Fruit fly (Drosophila melanogaster) whole organism, embryonic: ENCODE data around the gene mod.

Source experiments
- Atf6 ChIP-seq: fragments of 200-800 bp; sonication (Bioruptor generic); IDR thresholded peaks from 2 replicates; pipeline ENCODE4 v1.3.6; 2022; ENCODE audit warnings: missing biosample characterization, missing genetic modification characterization
- CG12744 ChIP-seq: fragments of 200-800 bp; sonication (Bioruptor generic); optimal IDR thresholded peaks from 2 replicates; lab custom pipeline; 2016; ENCODE audit warnings: missing biosample characterization, missing genetic modification characterization
- CG13287 ChIP-seq: fragments of 200-800 bp; sonication (Bioruptor generic); IDR thresholded peaks from 2 replicates; pipeline ENCODE4 v1.3.6; 2022; ENCODE audit warnings: missing biosample characterization, missing genetic modification characterization; ENCODE audit not compliant: partially characterized antibody
- CG13424 ChIP-seq: fragments of 200-800 bp; sonication (Bioruptor generic); optimal IDR thresholded peaks from 2 replicates; lab custom pipeline; 2019; ENCODE audit warnings: missing biosample characterization, mild to moderate bottlenecking, missing genetic modification characterization, moderate library complexity
- CG1647 ChIP-seq: fragments of 200-800 bp; sonication (Bioruptor generic); optimal IDR thresholded peaks from 3 replicates; lab custom pipeline; 2016; ENCODE audit warnings: missing biosample characterization, missing genetic modification characterization
- CG17328 ChIP-seq: fragments of 200-800 bp; sonication (Bioruptor generic); IDR thresholded peaks from 2 replicates; pipeline ENCODE4 v1.3.6; 2022; ENCODE audit warnings: missing biosample characterization, missing genetic modification characterization
- CG18011 ChIP-seq: fragments of 200-800 bp; sonication (Bioruptor generic); optimal IDR thresholded peaks from 2 replicates; lab custom pipeline; 2017; ENCODE audit warnings: missing biosample characterization, missing genetic modification characterization, mild to moderate bottlenecking, moderate library complexity, missing genotype
- CG2129 ChIP-seq: fragments of 200-800 bp; sonication (Bioruptor generic); IDR thresholded peaks from 2 replicates; pipeline ENCODE4 v1.3.6; 2022; ENCODE audit warnings: missing biosample characterization, missing genetic modification characterization; ENCODE audit not compliant: partially characterized antibody
- CG2199 ChIP-seq: fragments of 200-800 bp; sonication (Bioruptor generic); IDR thresholded peaks from 3 replicates; pipeline ENCODE4 v1.3.6; 2022; ENCODE audit warnings: missing biosample characterization, missing genetic modification characterization
- CG30020 ChIP-seq: fragments of 200-800 bp; optimal IDR thresholded peaks from 2 replicates; lab custom pipeline; 2019; ENCODE audit warnings: missing biosample characterization, mild to moderate bottlenecking, missing genetic modification characterization, moderate library complexity
- CG7357 ChIP-seq: fragments of 200-800 bp; sonication (Bioruptor generic); IDR thresholded peaks from 3 replicates; pipeline ENCODE4 v1.3.6; 2022; ENCODE audit warnings: missing biosample characterization, missing genetic modification characterization
- CG7745 ChIP-seq: fragments of 200-800 bp; sonication (Bioruptor generic); optimal IDR thresholded peaks from 2 replicates; lab custom pipeline; 2018; ENCODE audit warnings: missing biosample characterization, mild to moderate bottlenecking, missing genetic modification characterization, moderate library complexity
- CG9797 ChIP-seq: fragments of 200-800 bp; sonication (Bioruptor generic); optimal IDR thresholded peaks from 3 replicates; lab custom pipeline; 2018; ENCODE audit warnings: missing biosample characterization, mild to moderate bottlenecking, missing genetic modification characterization
- D ChIP-seq, 2 experiments: fragments of 200-800 bp in 1 of 2; fragments of >200 bp in 1 of 2; sonication (Bioruptor generic) in 1 of 2; optimal IDR thresholded peaks; 2 replicates in 1 of 2; 3 replicates in 1 of 2; lab custom pipeline; 2017; ENCODE audit warnings: mild to moderate bottlenecking in 1 of 2, missing biosample characterization in 1 of 2, missing genetic modification characterization in 1 of 2, missing genetic modification reagents in 1 of 2
- Dek ChIP-seq: fragments of 200-800 bp; sonication (Bioruptor generic); optimal IDR thresholded peaks from 3 replicates; lab custom pipeline; 2019; ENCODE audit warnings: missing biosample characterization, mild to moderate bottlenecking, missing genetic modification characterization, moderate library complexity
- Eip74EF ChIP-seq, 2 experiments: fragments of 200-800 bp in 1 of 2; fragments of >200 bp in 1 of 2; sonication (Bioruptor generic) in 1 of 2; optimal IDR thresholded peaks; 2 replicates each; lab custom pipeline; 2017 to 2019; ENCODE audit warnings: missing biosample characterization in 2 of 2, missing genetic modification characterization in 2 of 2, mild to moderate bottlenecking in 1 of 2, moderate library complexity in 1 of 2
- Fer1 ChIP-seq: fragments of 200-800 bp; sonication (Bioruptor generic); optimal IDR thresholded peaks from 2 replicates; lab custom pipeline; 2017; ENCODE audit warnings: missing biosample characterization, mild to moderate bottlenecking, missing genetic modification characterization
- Hand ChIP-seq: fragments of 200-800 bp; sonication (Bioruptor generic); optimal IDR thresholded peaks from 2 replicates; lab custom pipeline; 2017; ENCODE audit warnings: mild to moderate bottlenecking, missing biosample characterization, missing genetic modification reagents, missing genetic modification characterization
- MESR4 ChIP-seq: fragments of 200-800 bp; sonication (Bioruptor generic); optimal IDR thresholded peaks from 2 replicates; lab custom pipeline; 2018; ENCODE audit warnings: missing biosample characterization, mild to moderate bottlenecking, missing genetic modification characterization, moderate library complexity
- Med ChIP-seq: fragments of 200-800 bp; sonication (Bioruptor generic); peaks from one replicate; lab custom pipeline; 2016; ENCODE audit warnings: missing biosample characterization, missing genetic modification characterization, mild to moderate bottlenecking, inconsistent platforms, moderate library complexity
- Sry-β ChIP-seq: fragments of 200-800 bp; sonication (Bioruptor generic); optimal IDR thresholded peaks from 2 replicates; lab custom pipeline; 2018; ENCODE audit warnings: missing biosample characterization, mild to moderate bottlenecking, missing genetic modification characterization, moderate library complexity
- Ssrp ChIP-seq: fragments of 200-800 bp; sonication (Bioruptor generic); optimal IDR thresholded peaks from 2 replicates; lab custom pipeline; 2018; ENCODE audit warnings: missing biosample characterization, mild to moderate bottlenecking, missing genetic modification characterization, moderate library complexity
- Stat92E ChIP-seq, 3 experiments: fragments of >200 bp in 2 of 3; fragments of 200-800 bp in 1 of 3; sonication (Bioruptor generic) in 1 of 3; optimal IDR thresholded peaks; 2 replicates each; lab custom pipeline; 2017 to 2019; ENCODE audit warnings: missing biosample characterization in 3 of 3, missing genetic modification characterization in 3 of 3, mild to moderate bottlenecking in 1 of 3, moderate library complexity in 1 of 3
- Xbp1 ChIP-seq: fragments of 200-800 bp; sonication (Bioruptor generic); optimal IDR thresholded peaks from 3 replicates; lab custom pipeline; 2016; ENCODE audit warnings: missing biosample characterization, mild to moderate bottlenecking, missing genetic modification characterization
- bowl ChIP-seq: fragments of 200-800 bp; sonication (Bioruptor generic); IDR thresholded peaks from 2 replicates; pipeline ENCODE4 v1.3.6; 2022; ENCODE audit warnings: missing biosample characterization, missing genetic modification characterization
- da ChIP-seq: fragments of 200-800 bp; sonication (Bioruptor generic); optimal IDR thresholded peaks from 2 replicates; lab custom pipeline; 2016; ENCODE audit warnings: missing biosample characterization, missing genetic modification characterization
- dm ChIP-seq: fragments of 200-800 bp; sonication (Bioruptor generic); optimal IDR thresholded peaks from 3 replicates; lab custom pipeline; 2016; ENCODE audit warnings: missing biosample characterization, missing genetic modification characterization
- dysf ChIP-seq: fragments of 200-800 bp; sonication (Bioruptor generic); IDR thresholded peaks from 3 replicates; pipeline ENCODE4 v1.3.6; 2022; ENCODE audit warnings: missing biosample characterization, missing genetic modification characterization
- mam ChIP-seq: fragments of 200-800 bp; sonication (Bioruptor generic); optimal IDR thresholded peaks from 3 replicates; lab custom pipeline; 2016; ENCODE audit warnings: missing biosample characterization, missing genetic modification characterization
- nerfin-2 ChIP-seq: fragments of 200-800 bp; sonication (Bioruptor generic); IDR thresholded peaks from 2 replicates; pipeline ENCODE4 v1.3.6; 2022; ENCODE audit warnings: missing biosample characterization, missing genetic modification characterization; ENCODE audit not compliant: partially characterized antibody
- onecut ChIP-seq: fragments of 200-800 bp; sonication (Bioruptor generic); IDR thresholded peaks from 2 replicates; pipeline ENCODE4 v1.3.6; 2022; ENCODE audit warnings: missing biosample characterization, missing genetic modification characterization
- pan ChIP-seq, 4 experiments: fragments of >200 bp in 3 of 4; fragments of 200-800 bp in 1 of 4; sonication (Bioruptor generic) in 1 of 4; optimal IDR thresholded peaks in 3 of 4; IDR thresholded peaks in 1 of 4; 2 replicates each; pipeline versions ENCODE4 v1.3.6 to Lab custom; 2017 to 2022; ENCODE audit warnings: missing biosample characterization in 2 of 4, missing genetic modification characterization in 2 of 4, mixed read lengths in 1 of 4
- ro ChIP-seq: fragments of 200-800 bp; sonication (Bioruptor generic); IDR thresholded peaks from 2 replicates; pipeline ENCODE4 v1.3.6; 2022; ENCODE audit warnings: missing biosample characterization, missing genetic modification characterization
- row ChIP-seq: fragments of 200-800 bp; sonication (Bioruptor generic); IDR thresholded peaks from 3 replicates; pipeline ENCODE4 v1.3.6; 2022; ENCODE audit warnings: missing biosample characterization, missing genetic modification characterization
- run ChIP-seq: fragments of 200-800 bp; sonication (Bioruptor generic); optimal IDR thresholded peaks from 3 replicates; lab custom pipeline; 2018; ENCODE audit warnings: missing biosample characterization, mild to moderate bottlenecking, missing genetic modification characterization
- sqz ChIP-seq: fragments of 200-800 bp; sonication (Bioruptor generic); optimal IDR thresholded peaks from 3 replicates; lab custom pipeline; 2018; ENCODE audit warnings: missing biosample characterization, mild to moderate bottlenecking, missing genetic modification characterization
- trem ChIP-seq: fragments of 200-800 bp; optimal IDR thresholded peaks from 3 replicates; lab custom pipeline; 2019; ENCODE audit warnings: missing biosample characterization, mild to moderate bottlenecking, missing genetic modification characterization, moderate library complexity
- unc-4 ChIP-seq: fragments of 200-800 bp; sonication (Bioruptor generic); IDR thresholded peaks from 2 replicates; pipeline ENCODE4 v1.3.6; 2022; ENCODE audit warnings: missing biosample characterization, missing genetic modification characterization; ENCODE audit not compliant: partially characterized antibody

Gene mod

dm6 chr3R:32052504-32052815 lies 600 bp downstream of the mod start (continued):
- no peak for TF ChIP-seq pan (optimal IDR thresholded peaks at IDR 0.05; lab: Kevin White, UChicago)
- TF ChIP-seq pan (GFP tag; optimal IDR thresholded peaks at IDR 0.05 in 1 of 2, IDR thresholded peaks at IDR 0.05 in 1 of 2) = no peak
- no peak for TF ChIP-seq bowl (GFP tag; lab: Robert Waterston, UW)
- TF ChIP-seq Med (GFP tag; lab: Kevin White, UChicago) = peak; percentile 89
- peak; percentile 16 for TF ChIP-seq CG7745
- peak; percentile 46 for TF ChIP-seq CG9797 (GFP tag; lab: Kevin White, UChicago)
- TF ChIP-seq trem = no peak
- TF ChIP-seq da (GFP tag; lab: Kevin White, UChicago) = no peak
- TF ChIP-seq onecut (GFP tag; lab: Robert Waterston, UW) = peak; percentile 45
- peak; percentile 35 for TF ChIP-seq CG30020 (tag; lab: Kevin White, UChicago)
- peak; percentile 98 for TF ChIP-seq MESR4 (GFP tag; lab: Kevin White, UChicago)
- no peak for TF ChIP-seq Ssrp (tag; lab: Kevin White, UChicago)
- TF ChIP-seq Dek (tag; lab: Kevin White, UChicago) = no peak
- no peak for TF ChIP-seq D (optimal IDR thresholded peaks at IDR 0.05; lab: Kevin White, UChicago)
- TF ChIP-seq D (GFP tag; optimal IDR thresholded peaks at IDR 0.05; lab: Kevin White, UChicago) = no peak
- TF ChIP-seq dm (GFP tag; lab: Kevin White, UChicago) = peak; percentile 94
- TF ChIP-seq sqz = no peak
- no peak for TF ChIP-seq CG17328 (GFP tag; lab: Robert Waterston, UW)
- no peak for TF ChIP-seq CG13424 (tag; lab: Kevin White, UChicago)
- peak; percentile 58; the same call in 2 of the 3 replicates for TF ChIP-seq row
- TF ChIP-seq CG13287 (GFP tag; lab: Robert Waterston, UW) = no peak
- peak in 1 of 3 experiments; percentile 11 for TF ChIP-seq Stat92E (GFP tag; optimal IDR thresholded peaks at IDR 0.05; lab: Kevin White, UChicago)
- TF ChIP-seq run (tag; lab: Kevin White, UChicago) = no peak
- TF ChIP-seq dysf = no peak
- TF ChIP-seq CG2129 (GFP tag; lab: Robert Waterston, UW) = 0 out of 2 replicates have a peak, but pooled peaks have one; percentile 12
- TF ChIP-seq Hand (GFP tag; lab: Kevin White, UChicago) = no peak
- no peak for TF ChIP-seq ro (GFP tag; lab: Robert Waterston, UW)
- 0 out of 2 replicates have a peak, but pooled peaks have one; percentile 22 for TF ChIP-seq Atf6 (GFP tag; lab: Robert Waterston, UW)
- no peak for TF ChIP-seq nerfin-2 (GFP tag; lab: Robert Waterston, UW)
- TF ChIP-seq Sry-β (GFP tag; lab: Kevin White, UChicago) = no peak
- TF ChIP-seq Fer1 = peak; percentile 10
- TF ChIP-seq mam (GFP tag; lab: Kevin White, UChicago) = no peak
- TF ChIP-seq unc-4 (GFP tag; lab: Robert Waterston, UW) = 0 out of 2 replicates have a peak, but pooled peaks have one; percentile 30
- TF ChIP-seq CG7357 (GFP tag; lab: Robert Waterston, UW) = peak; percentile 89
- no peak for TF ChIP-seq CG12744 (GFP tag; lab: Kevin White, UChicago)

- TF ChIP-seq CG18011 (peak; percentile 39), Xbp1 (GFP tag; lab: Kevin White, UChicago) (no peak), bowl (GFP tag; lab: Robert Waterston, UW) (no peak), CG2199 (GFP tag; lab: Robert Waterston, UW) (peak; percentile 83; the same call in 2 of the 3 replicates), CG1647 (no peak), Eip74EF (GFP tag; optimal IDR thresholded peaks at IDR 0.05; lab: Kevin White, UChicago) (no peak)
Measured at dm6 chr3R:32060214-32060613, 8.4 kb downstream of the mod start.
